Fruit fly (Drosophila melanogaster): ENCODE results near the gene gammaSnap2.
A peak's percentile ranks its signal among the peaks of the same experiment; 100 is the strongest.

gammaSnap2 gene

dm6 chr3R:10161163-10161562, 40.0 kb upstream of the gammaSnap2 start, which contains the start of gene CG6254 (continued):
- TF ChIP-seq Vsx1 (GFP tag; optimal IDR thresholded peaks at IDR 0.05) (no peak), dmrt11E (tag; optimal IDR thresholded peaks at IDR 0.05) (peak; percentile 25), zfh2 (GFP tag; optimal IDR thresholded peaks at IDR 0.05) (peak; percentile 50), lmd (GFP tag; IDR thresholded peaks at IDR 0.05) (no peak), chif (GFP tag; optimal IDR thresholded peaks at IDR 0.05) (peak in 1 of 2 experiments; percentile 33), CG30403 (GFP tag; optimal IDR thresholded peaks at IDR 0.05) (peak; percentile 59), CG17829 (tag; optimal IDR thresholded peaks at IDR 0.05) (peak; percentile 46), CG2678 (tag; optimal IDR thresholded peaks at IDR 0.05) (no peak), CG7928 (GFP tag; optimal IDR thresholded peaks at IDR 0.05) (peak; percentile 100), CG33557 (GFP tag; optimal IDR thresholded peaks at IDR 0.05) (no peak), phol (tag; optimal IDR thresholded peaks at IDR 0.05) (peak; percentile 44), CG7839 (tag; optimal IDR thresholded peaks at IDR 0.05) (no peak), CrebB (tag; optimal IDR thresholded peaks at IDR 0.05) (no peak), dimm (GFP tag; IDR thresholded peaks at IDR 0.05) (no peak), Ets97D (GFP tag; optimal IDR thresholded peaks at IDR 0.05) (no peak), yki (optimal IDR thresholded peaks at IDR 0.05) (no peak), klu (GFP tag; IDR thresholded peaks at IDR 0.05) (no peak), CG4424 (GFP tag; optimal IDR thresholded peaks at IDR 0.05) (no peak), CG9817 (tag; optimal IDR thresholded peaks at IDR 0.05) (peak; percentile 32), Myb (GFP tag; optimal IDR thresholded peaks at IDR 0.05) (peak; percentile 93), repo (GFP tag; optimal IDR thresholded peaks at IDR 0.05) (peak; percentile 33), NC2β (GFP tag; optimal IDR thresholded peaks at IDR 0.05) (no peak), prd (optimal IDR thresholded peaks at IDR 0.05) (no peak), prd (GFP tag; IDR thresholded peaks at IDR 0.05) (0 out of 3 replicates have a peak, but pooled peaks have one; percentile 37), CG2712 (tag; optimal IDR thresholded peaks at IDR 0.05) (no peak), jing (GFP tag; optimal IDR thresholded peaks at IDR 0.05) (no peak), CG15696 (tag; optimal IDR thresholded peaks at IDR 0.05) (peak; percentile 23), CG3726 (GFP tag; IDR thresholded peaks at IDR 0.05) (no peak), Bteb2 (GFP tag; optimal IDR thresholded peaks at IDR 0.05) (peak; percentile 36), stwl (tag; optimal IDR thresholded peaks at IDR 0.05) (peak; percentile 88), Meics (GFP tag; optimal IDR thresholded peaks at IDR 0.05) (peak; percentile 50), gce (GFP tag; IDR thresholded peaks at IDR 0.05) (no peak), lbe (GFP tag; optimal IDR thresholded peaks at IDR 0.05) (no peak), CG1603 (tag; optimal IDR thresholded peaks at IDR 0.05) (peak; percentile 68), CG11504 (tag; optimal IDR thresholded peaks at IDR 0.05) (no peak), pnt (GFP tag; optimal IDR thresholded peaks at IDR 0.05) (peak; percentile 12), danr (GFP tag; IDR thresholded peaks at IDR 0.05) (no peak), HLH54F (GFP tag; optimal IDR thresholded peaks at IDR 0.05) (peak; percentile 10), pb (GFP tag; optimal IDR thresholded peaks at IDR 0.05) (peak; percentile 27), emc (GFP tag; optimal IDR thresholded peaks at IDR 0.05) (no peak), tin (GFP tag; optimal IDR thresholded peaks at IDR 0.05) (peak; percentile 47), pan (optimal IDR thresholded peaks at IDR 0.05) (no peak), pan (GFP tag; optimal IDR thresholded peaks at IDR 0.05 in 1 of 2, IDR thresholded peaks at IDR 0.05 in 1 of 2) (peak in 1 of 2 experiments; percentile 22), Dref (GFP tag; IDR thresholded peaks at IDR 0.05) (no peak), knrl (GFP tag; IDR thresholded peaks at IDR 0.05; ENCODE audit: partially characterized antibody) (peak; percentile 56), tna (GFP tag; IDR thresholded peaks at IDR 0.05; ENCODE audit: partially characterized antibody) (0 out of 2 replicates have a peak, but pooled peaks have one; percentile 41), CG18764 (GFP tag; optimal IDR thresholded peaks at IDR 0.05) (peak; percentile 6), CG10366 (GFP tag; IDR thresholded peaks at IDR 0.05) (no peak), CG32532 (GFP tag; IDR thresholded peaks at IDR 0.05) (peak; percentile 64), Sry-δ (GFP tag; optimal IDR thresholded peaks at IDR 0.05) (peak; percentile 34), Asciz (GFP tag; optimal IDR thresholded peaks at IDR 0.05) (no peak), CG7786 (GFP tag; optimal IDR thresholded peaks at IDR 0.05) (peak; percentile 34)

Data from whole organism, embryonic.